Fruit fly (Drosophila melanogaster) whole organism, embryonic: ENCODE results near the gene zye.

Experiments used
- Abd-B ChIP-seq: fragments of 200-800 bp; sonication (Bioruptor generic); optimal IDR thresholded peaks from 2 replicates; lab custom pipeline; 2018; ENCODE audit warnings: missing biosample characterization, mild to moderate bottlenecking, missing genetic modification characterization, moderate library complexity
- Atf3 ChIP-seq: fragments of 200-800 bp; sonication (Bioruptor generic); optimal IDR thresholded peaks from 3 replicates; lab custom pipeline; 2016; ENCODE audit warnings: missing biosample characterization, missing genetic modification characterization
- CG10274 ChIP-seq: fragments of 200-800 bp; sonication (Bioruptor generic); optimal IDR thresholded peaks from 3 replicates; lab custom pipeline; 2017; ENCODE audit warnings: missing biosample characterization, mild to moderate bottlenecking, missing genetic modification characterization
- CG10431 ChIP-seq: fragments of 200-800 bp; sonication (Bioruptor generic); optimal IDR thresholded peaks from 3 replicates; lab custom pipeline; 2018; ENCODE audit warnings: missing biosample characterization, mild to moderate bottlenecking, missing genetic modification characterization
- CG10565 ChIP-seq: fragments of 200-800 bp; sonication (Bioruptor generic); optimal IDR thresholded peaks from 3 replicates; lab custom pipeline; 2016; ENCODE audit warnings: missing biosample characterization, mild to moderate bottlenecking, missing genetic modification characterization
- CG11456 ChIP-seq: fragments of 200-800 bp; sonication (Bioruptor generic); IDR thresholded peaks from 3 replicates; pipeline ENCODE4 v1.3.6; 2022; ENCODE audit warnings: missing biosample characterization, missing genetic modification characterization
- CG12104 ChIP-seq: fragments of 200-800 bp; sonication (Bioruptor generic); optimal IDR thresholded peaks from 3 replicates; lab custom pipeline; 2016; ENCODE audit warnings: missing biosample characterization, missing genetic modification characterization
- CG13624 ChIP-seq: fragments of 200-800 bp; sonication (Bioruptor generic); optimal IDR thresholded peaks from 2 replicates; lab custom pipeline; 2016; ENCODE audit warnings: missing biosample characterization, missing genetic modification characterization
- CG17186 ChIP-seq: fragments of 200-800 bp; sonication (Bioruptor generic); optimal IDR thresholded peaks from 3 replicates; lab custom pipeline; 2017; ENCODE audit warnings: missing biosample characterization, missing genetic modification reagents, missing genetic modification characterization
- CG17385 ChIP-seq: fragments of 200-800 bp; sonication (Bioruptor generic); optimal IDR thresholded peaks from 3 replicates; lab custom pipeline; 2018; ENCODE audit warnings: missing biosample characterization, mild to moderate bottlenecking, missing genetic modification characterization
- CG2889 ChIP-seq: fragments of 200-800 bp; sonication (Bioruptor generic); IDR thresholded peaks from 3 replicates; pipeline ENCODE4 v1.3.6; 2022; ENCODE audit warnings: missing biosample characterization, missing genetic modification characterization
- CG30020 ChIP-seq: fragments of 200-800 bp; optimal IDR thresholded peaks from 2 replicates; lab custom pipeline; 2019; ENCODE audit warnings: missing biosample characterization, mild to moderate bottlenecking, missing genetic modification characterization, moderate library complexity
- CG30431 ChIP-seq: fragments of 200-800 bp; sonication (Bioruptor generic); optimal IDR thresholded peaks from 2 replicates; lab custom pipeline; 2017; ENCODE audit warnings: missing biosample characterization, missing genetic modification characterization
- CG4617 ChIP-seq: fragments of 200-800 bp; sonication (Bioruptor generic); optimal IDR thresholded peaks from 3 replicates; lab custom pipeline; 2016; ENCODE audit warnings: missing biosample characterization, missing genetic modification characterization, borderline replicate concordance
- CG4820 ChIP-seq: fragments of 200-800 bp; sonication (Bioruptor generic); optimal IDR thresholded peaks from 3 replicates; lab custom pipeline; 2016; ENCODE audit warnings: missing biosample characterization, missing genetic modification characterization
- CG6254 ChIP-seq: fragments of 200-800 bp; sonication (Bioruptor generic); optimal IDR thresholded peaks from 3 replicates; lab custom pipeline; 2017; ENCODE audit warnings: mild to moderate bottlenecking, missing biosample characterization, missing genetic modification reagents, missing genetic modification characterization
- CG6791 ChIP-seq: fragments of 200-800 bp; sonication (Bioruptor generic); IDR thresholded peaks from 3 replicates; pipeline ENCODE4 v1.3.6; 2022; ENCODE audit warnings: missing biosample characterization, missing genetic modification characterization; ENCODE audit not compliant: partially characterized antibody
- CG7372 ChIP-seq: fragments of 200-800 bp; sonication (Bioruptor generic); IDR thresholded peaks from 2 replicates; pipeline ENCODE4 v1.3.6; 2022; ENCODE audit warnings: missing biosample characterization, missing genetic modification characterization
- CG8281 ChIP-seq: fragments of 200-800 bp; sonication (Bioruptor generic); optimal IDR thresholded peaks from 2 replicates; lab custom pipeline; 2018; ENCODE audit warnings: missing biosample characterization, mild to moderate bottlenecking, missing genetic modification characterization, moderate library complexity
- CG8765 ChIP-seq: fragments of 200-800 bp; sonication (Bioruptor generic); IDR thresholded peaks from 2 replicates; pipeline ENCODE4 v1.3.6; 2022; ENCODE audit warnings: missing biosample characterization, missing genetic modification characterization
- Deaf1 ChIP-seq: fragments of 200-800 bp; optimal IDR thresholded peaks from 3 replicates; lab custom pipeline; 2019; ENCODE audit warnings: missing biosample characterization, mild to moderate bottlenecking, missing genetic modification characterization, moderate library complexity
- Ets65A ChIP-seq: fragments of 200-800 bp; sonication (Bioruptor generic); peaks from one replicate; lab custom pipeline; 2016; ENCODE audit warnings: missing biosample characterization, missing genetic modification characterization
- Fer2 ChIP-seq: fragments of 200-800 bp; sonication (Bioruptor generic); optimal IDR thresholded peaks from 2 replicates; lab custom pipeline; 2018; ENCODE audit warnings: missing biosample characterization, mild to moderate bottlenecking, missing genetic modification characterization, moderate library complexity
- HLH4C ChIP-seq: fragments of 200-800 bp; sonication (Bioruptor generic); IDR thresholded peaks from 3 replicates; pipeline ENCODE4 v1.3.6; 2022; ENCODE audit warnings: missing biosample characterization, missing genetic modification characterization; ENCODE audit not compliant: partially characterized antibody
- Mad ChIP-seq: fragments of 200-800 bp; sonication (Bioruptor generic); optimal IDR thresholded peaks from 2 replicates; lab custom pipeline; 2016; ENCODE audit warnings: missing biosample characterization, missing genetic modification characterization
- Meics ChIP-seq: fragments of 200-800 bp; sonication (Bioruptor generic); optimal IDR thresholded peaks from 2 replicates; lab custom pipeline; 2017; ENCODE audit warnings: missing biosample characterization, mild to moderate bottlenecking, missing genetic modification characterization
- NC2β ChIP-seq: fragments of 200-800 bp; sonication (Bioruptor generic); optimal IDR thresholded peaks from 2 replicates; lab custom pipeline; 2016; ENCODE audit warnings: missing biosample characterization, missing genetic modification characterization
- Neu2 ChIP-seq: fragments of 200-800 bp; sonication (Bioruptor generic); optimal IDR thresholded peaks from 3 replicates; lab custom pipeline; 2016; ENCODE audit warnings: missing biosample characterization, missing genetic modification characterization, borderline replicate concordance
- Oaz ChIP-seq: fragments of 200-800 bp; sonication (Bioruptor generic); IDR thresholded peaks from 2 replicates; pipeline ENCODE4 v1.3.6; 2022; ENCODE audit warnings: missing biosample characterization, missing genetic modification characterization
- Ravus ChIP-seq: fragments of 200-800 bp; sonication (Bioruptor generic); IDR thresholded peaks from 2 replicates; pipeline ENCODE4 v1.3.6; 2022; ENCODE audit warnings: missing biosample characterization, missing genetic modification characterization
- Xbp1 ChIP-seq: fragments of 200-800 bp; sonication (Bioruptor generic); optimal IDR thresholded peaks from 3 replicates; lab custom pipeline; 2016; ENCODE audit warnings: missing biosample characterization, mild to moderate bottlenecking, missing genetic modification characterization
- ase ChIP-seq: fragments of 200-800 bp; sonication (Bioruptor generic); IDR thresholded peaks from 3 replicates; pipeline ENCODE4 v1.3.6; 2022; ENCODE audit warnings: missing biosample characterization, missing genetic modification characterization
- bbx ChIP-seq: fragments of 200-800 bp; sonication (Bioruptor generic); IDR thresholded peaks from 2 replicates; pipeline ENCODE4 v1.3.6; 2022; ENCODE audit warnings: missing biosample characterization, missing genetic modification characterization; ENCODE audit not compliant: partially characterized antibody
- bsh ChIP-seq, 2 experiments: fragments of 200-800 bp; sonication (Bioruptor generic); optimal IDR thresholded peaks; 2 replicates each; lab custom pipeline; 2017 to 2018; ENCODE audit warnings: mild to moderate bottlenecking in 2 of 2, missing biosample characterization in 2 of 2, missing genetic modification characterization in 2 of 2, moderate library complexity in 1 of 2
- dati ChIP-seq: fragments of 200-800 bp; sonication (Bioruptor generic); IDR thresholded peaks from 2 replicates; pipeline ENCODE4 v1.3.6; 2022; ENCODE audit warnings: missing biosample characterization, missing genetic modification characterization
- dimm ChIP-seq: fragments of 200-800 bp; sonication (Bioruptor generic); IDR thresholded peaks from 2 replicates; pipeline ENCODE4 v1.3.6; 2022; ENCODE audit warnings: missing biosample characterization, missing genetic modification characterization
- fd96Cb ChIP-seq: fragments of 200-800 bp; sonication (Bioruptor generic); optimal IDR thresholded peaks from 2 replicates; lab custom pipeline; 2018; ENCODE audit warnings: missing biosample characterization, mild to moderate bottlenecking, missing genetic modification characterization, moderate library complexity
- h ChIP-seq: fragments of >200 bp; optimal IDR thresholded peaks from 2 replicates; lab custom pipeline; 2017
- mld ChIP-seq: fragments of 200-800 bp; sonication (Bioruptor generic); IDR thresholded peaks from 3 replicates; pipeline ENCODE4 v1.3.6; 2022; ENCODE audit warnings: missing biosample characterization, missing genetic modification characterization; ENCODE audit not compliant: partially characterized antibody
- odd ChIP-seq: fragments of 200-800 bp; sonication (Bioruptor generic); optimal IDR thresholded peaks from 2 replicates; lab custom pipeline; 2017; ENCODE audit warnings: missing biosample characterization, mild to moderate bottlenecking, missing genetic modification characterization
- otp ChIP-seq: fragments of 200-800 bp; sonication (Bioruptor generic); IDR thresholded peaks from 3 replicates; pipeline ENCODE4, ENCODE4 v1.3.6; 2022; ENCODE audit warnings: missing biosample characterization, missing genetic modification characterization
- p53 ChIP-seq: fragments of 200-800 bp; sonication (Bioruptor generic); optimal IDR thresholded peaks from 2 replicates; lab custom pipeline; 2016; ENCODE audit warnings: missing biosample characterization, missing genetic modification characterization
- pum ChIP-seq: fragments of 200-800 bp; sonication (Bioruptor generic); optimal IDR thresholded peaks from 2 replicates; lab custom pipeline; 2016; ENCODE audit warnings: missing biosample characterization, missing genetic modification characterization
- sd ChIP-seq: fragments of 200-800 bp; sonication (Bioruptor generic); optimal IDR thresholded peaks from 3 replicates; lab custom pipeline; 2018; ENCODE audit warnings: missing biosample characterization, mild to moderate bottlenecking, missing genetic modification characterization, moderate library complexity
- sna ChIP-seq: fragments of 200-800 bp; sonication (Bioruptor generic); IDR thresholded peaks from 2 replicates; pipeline ENCODE4 v1.3.6; 2022; ENCODE audit warnings: missing biosample characterization, missing genetic modification characterization; ENCODE audit not compliant: partially characterized antibody
- tgo ChIP-seq: fragments of 200-800 bp; sonication (Bioruptor generic); IDR thresholded peaks from 3 replicates; pipeline ENCODE4 v1.3.6; 2022; ENCODE audit warnings: missing biosample characterization, missing genetic modification characterization
- tna ChIP-seq: fragments of 200-800 bp; sonication (Bioruptor generic); IDR thresholded peaks from 2 replicates; pipeline ENCODE4 v1.3.6; 2022; ENCODE audit warnings: missing biosample characterization, missing genetic modification characterization; ENCODE audit not compliant: partially characterized antibody
- trh ChIP-seq: fragments of 200-800 bp; sonication (Bioruptor generic); optimal IDR thresholded peaks from 2 replicates; lab custom pipeline; 2016; ENCODE audit warnings: missing biosample characterization, missing genetic modification characterization
- wor ChIP-seq: fragments of 200-800 bp; sonication (Bioruptor generic); IDR thresholded peaks from 2 replicates; pipeline ENCODE4 v1.3.6; 2022; ENCODE audit warnings: missing biosample characterization, missing genetic modification characterization

zye gene

DNA sequence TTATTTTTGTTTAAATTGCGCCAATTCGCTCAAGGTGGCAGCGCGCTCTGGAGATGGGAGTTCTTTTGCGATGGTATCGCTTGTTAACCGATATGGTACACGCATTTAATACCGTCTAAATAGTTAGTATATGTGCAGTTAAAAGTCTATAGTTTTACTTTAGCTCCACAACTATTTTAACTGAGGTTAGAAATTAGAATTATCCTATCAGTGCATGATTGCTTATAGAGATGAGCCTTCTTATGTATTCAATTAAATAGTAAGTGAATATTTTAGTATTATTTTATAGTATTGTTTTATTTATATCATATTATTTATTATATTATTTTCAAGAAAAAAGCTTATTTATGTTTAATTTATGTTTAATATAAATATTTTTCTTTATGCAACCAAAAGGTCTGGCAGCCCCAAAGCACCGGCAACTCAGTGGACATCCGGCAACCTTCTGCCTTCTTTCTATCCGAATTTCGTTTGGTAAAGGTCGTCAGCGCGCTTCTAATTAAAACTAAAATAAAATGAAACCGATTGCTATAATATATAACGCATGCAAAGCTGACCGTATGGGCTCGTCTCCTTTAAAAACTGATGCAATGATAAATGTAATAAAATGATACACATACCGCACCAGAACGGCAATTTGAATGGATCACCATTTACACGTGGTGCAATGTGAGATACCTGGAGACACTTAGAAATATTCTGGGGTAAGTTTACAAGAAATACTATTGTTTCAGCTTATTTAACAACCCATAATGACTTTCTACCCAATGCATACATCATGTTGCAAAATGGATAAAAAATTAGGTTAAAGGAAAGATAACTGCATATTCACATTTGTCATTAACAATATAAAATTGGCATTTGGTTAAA is 39.6 kb downstream of the zye start, which contains the start of gene CG5199 (continued):
- TF ChIP-seq CG17186 (GFP tag; lab: Kevin White, UChicago), result peak; percentile 41
- no peak for TF ChIP-seq h
- TF ChIP-seq CG17385 (GFP tag; lab: Kevin White, UChicago), result peak; percentile 36
- peak; percentile 48 for TF ChIP-seq CG4617 (GFP tag; lab: Kevin White, UChicago)
- peak; percentile 17 for TF ChIP-seq CG8281 (tag; lab: Kevin White, UChicago)
- TF ChIP-seq CG13624 (GFP tag; lab: Kevin White, UChicago), result no peak
- TF ChIP-seq Abd-B (GFP tag; lab: Kevin White, UChicago), result peak; percentile 91
- TF ChIP-seq Meics (GFP tag; lab: Kevin White, UChicago), result peak; percentile 67
- peak; percentile 20 for TF ChIP-seq CG10274 (GFP tag; lab: Kevin White, UChicago)
- TF ChIP-seq bbx (GFP tag; lab: Robert Waterston, UW), result peak; percentile 67
- peak; percentile 72 for TF ChIP-seq tgo
- TF ChIP-seq bsh (GFP tag; optimal IDR thresholded peaks at IDR 0.05; lab: Kevin White, UChicago), result peak in 1 of 2 experiments; percentile 61
- peak; percentile 64 for TF ChIP-seq Xbp1 (GFP tag; lab: Kevin White, UChicago)
- no peak for TF ChIP-seq Oaz (GFP tag; lab: Robert Waterston, UW)
- peak; percentile 75 for TF ChIP-seq CG6791 (GFP tag; lab: Robert Waterston, UW)
- TF ChIP-seq fd96Cb (tag; lab: Kevin White, UChicago), result peak; percentile 76
- TF ChIP-seq pum (GFP tag; lab: Kevin White, UChicago), result peak; percentile 49
- TF ChIP-seq HLH4C, result peak; percentile 61; the same call in 1 of the 3 replicates
- TF ChIP-seq CG6254 (GFP tag; lab: Kevin White, UChicago), result peak; percentile 53
- no peak for TF ChIP-seq mld
- peak; percentile 65 for TF ChIP-seq CG7372 (GFP tag; lab: Robert Waterston, UW)
- TF ChIP-seq NC2β (GFP tag; lab: Kevin White, UChicago), result no peak
- TF ChIP-seq odd (GFP tag; lab: Kevin White, UChicago), result peak; percentile 48
- TF ChIP-seq Ravus, result peak; percentile 5; the same call in 1 of the 2 replicates
- TF ChIP-seq Atf3 (GFP tag; lab: Kevin White, UChicago), result no peak
- no peak for TF ChIP-seq dati
- TF ChIP-seq Ets65A (GFP tag; lab: Kevin White, UChicago), result peak; percentile 92
- TF ChIP-seq CG4820 (GFP tag; lab: Kevin White, UChicago), result peak; percentile 67
- peak; percentile 60; the same call in 1 of the 2 replicates for TF ChIP-seq sna (GFP tag; lab: Robert Waterston, UW)
- TF ChIP-seq sd (tag; lab: Kevin White, UChicago), result no peak
- TF ChIP-seq p53 (GFP tag; lab: Kevin White, UChicago), result no peak
- no peak; the same call in 1 of the 2 replicates for TF ChIP-seq tna (GFP tag; lab: Robert Waterston, UW)
- peak; percentile 53 for TF ChIP-seq wor (GFP tag; lab: Robert Waterston, UW)
- TF ChIP-seq trh (GFP tag; lab: Kevin White, UChicago), result no peak
- TF ChIP-seq CG8765 (GFP tag; lab: Robert Waterston, UW), result no peak
- TF ChIP-seq Mad, result no peak
- no peak for TF ChIP-seq Neu2 (GFP tag; lab: Kevin White, UChicago)
- TF ChIP-seq Deaf1 (tag; lab: Kevin White, UChicago), result no peak
- no peak for TF ChIP-seq dimm (GFP tag; lab: Robert Waterston, UW)
- peak; percentile 42 for TF ChIP-seq CG30431
- peak; percentile 77 for TF ChIP-seq CG30020 (tag; lab: Kevin White, UChicago)
- no peak for TF ChIP-seq ase
- TF ChIP-seq CG12104, result peak; percentile 49
- TF ChIP-seq CG10565 (GFP tag; lab: Kevin White, UChicago), result no peak
- no peak for TF ChIP-seq CG10431 (GFP tag; lab: Kevin White, UChicago)
- peak; percentile 29 for TF ChIP-seq Fer2
- TF ChIP-seq otp (GFP tag; lab: Robert Waterston, UW), result no peak
- TF ChIP-seq CG2889, result no peak; the same call in 2 of the 3 replicates
- peak; percentile 57; the same call in 1 of the 3 replicates for TF ChIP-seq CG11456
